Worm (Caenorhabditis elegans) whole organism, young adult: ENCODE data around the gene myo-6.

ENCODE experiments used
- B0261.1 ChIP-seq: sonication (generic microtip); optimal IDR thresholded peaks from 2 replicates; lab custom pipeline; 2016; ENCODE audit warnings: mild to moderate bottlenecking, missing genetic modification characterization, moderate library complexity, missing compliant biosample characterization
- B0336.3 ChIP-seq: fragments of 200-800 bp; sonication (Bioruptor generic); IDR thresholded peaks from 2 replicates; pipeline ENCODE4 v1.3.6; 2022; ENCODE audit warnings: missing genetic modification characterization, missing compliant biosample characterization
- F33H1.4 ChIP-seq: fragments of 200-800 bp; sonication (Bioruptor generic); IDR thresholded peaks from 2 replicates; pipeline ENCODE4 v1.3.6; 2022; ENCODE audit warnings: missing genetic modification reagents, missing genetic modification characterization, missing compliant biosample characterization
- F39B2.1 ChIP-seq: fragments of 200-800 bp; sonication (Bioruptor generic); IDR thresholded peaks from 2 replicates; pipeline ENCODE4 v1.3.6; 2022; ENCODE audit warnings: missing genetic modification reagents, missing genetic modification characterization, missing compliant biosample characterization
- F57A8.1 ChIP-seq: fragments of 200-800 bp; sonication (Bioruptor generic); optimal IDR thresholded peaks from 2 replicates; lab custom pipeline; 2018; ENCODE audit warnings: mild to moderate bottlenecking, missing genetic modification characterization, moderate library complexity, missing compliant biosample characterization
- F57C9.4 ChIP-seq: sonication (generic microtip); optimal IDR thresholded peaks from 2 replicates; lab custom pipeline; 2017; ENCODE audit warnings: mild to moderate bottlenecking, missing genetic modification characterization, missing compliant biosample characterization
- K11D2.4 ChIP-seq: fragments of 200-800 bp; sonication (Bioruptor generic); IDR thresholded peaks from 2 replicates; pipeline ENCODE4 v1.3.6; 2022; ENCODE audit warnings: missing genetic modification reagents, missing genetic modification characterization, missing compliant biosample characterization
- T07F8.4 ChIP-seq: sonication (generic microtip); optimal IDR thresholded peaks from 2 replicates; lab custom pipeline; 2016; ENCODE audit warnings: mild to moderate bottlenecking, missing genetic modification characterization, moderate library complexity, missing compliant biosample characterization
- Y53G8AR.9 ChIP-seq: fragments of 200-800 bp; sonication (Bioruptor generic); conservative IDR thresholded peaks from 2 replicates; pipeline ENCODE4 v1.3.6; 2022; ENCODE audit warnings: missing genetic modification reagents, missing genetic modification characterization, missing compliant biosample characterization
- akir-1 ChIP-seq: fragments of 200-800 bp; sonication (Bioruptor generic); optimal IDR thresholded peaks from 2 replicates; lab custom pipeline; 2018; ENCODE audit warnings: mild to moderate bottlenecking, missing genetic modification characterization, moderate library complexity, missing compliant biosample characterization
- ama-1 ChIP-seq, 3 experiments: fragments of 150-350 bp in 1 of 3; sonication (generic microtip) in 2 of 3; optimal IDR thresholded peaks; 2 replicates each; lab custom pipeline; 2014 to 2018; ENCODE audit warnings: missing biosample characterization in 2 of 3, missing genetic modification characterization in 2 of 3, missing genetic modification reagents in 2 of 3
- aptf-3 ChIP-seq: fragments of 200-800 bp; sonication (Bioruptor generic); IDR thresholded peaks from 2 replicates; pipeline ENCODE4 v1.3.6; 2022; ENCODE audit warnings: missing genetic modification characterization, missing compliant biosample characterization
- athp-1 ChIP-seq: sonication (generic microtip); optimal IDR thresholded peaks from 2 replicates; lab custom pipeline; 2017; ENCODE audit warnings: mild to moderate bottlenecking, missing genetic modification characterization, missing compliant biosample characterization
- attf-5 ChIP-seq: fragments of 200-800 bp; sonication (Bioruptor generic); optimal IDR thresholded peaks from 2 replicates; lab custom pipeline; 2018; ENCODE audit warnings: mild to moderate bottlenecking, missing genetic modification characterization, missing compliant biosample characterization
- attf-6 ChIP-seq: fragments of 200-800 bp; sonication (Bioruptor generic); IDR thresholded peaks from 2 replicates; pipeline ENCODE4 v1.3.6; 2022; ENCODE audit warnings: missing genetic modification reagents, missing genetic modification characterization, missing compliant biosample characterization
- cebp-1 ChIP-seq, 2 experiments: fragments of 200-800 bp in 1 of 2; sonication (Bioruptor generic) in 1 of 2; sonication (generic microtip) in 1 of 2; IDR thresholded peaks in 1 of 2; optimal IDR thresholded peaks in 1 of 2; 2 replicates each; pipeline versions ENCODE4 v1.3.6 to Lab custom; 2017 to 2022; ENCODE audit warnings: missing compliant biosample characterization in 2 of 2, missing genetic modification characterization in 2 of 2, mild to moderate bottlenecking in 1 of 2, missing genetic modification reagents in 1 of 2, moderate library complexity in 1 of 2
- ceh-100 ChIP-seq: fragments of 200-800 bp; sonication (Bioruptor generic); IDR thresholded peaks from 2 replicates; pipeline ENCODE4 v1.3.6; 2022; ENCODE audit warnings: missing genetic modification reagents, missing genetic modification characterization, missing compliant biosample characterization
- ceh-27 ChIP-seq: fragments of 200-800 bp; sonication (Bioruptor generic); optimal IDR thresholded peaks from 2 replicates; lab custom pipeline; 2018; ENCODE audit warnings: mild to moderate bottlenecking, missing genetic modification characterization, moderate library complexity, missing compliant biosample characterization
- ceh-79 ChIP-seq: sonication (generic microtip); optimal IDR thresholded peaks from 2 replicates; lab custom pipeline; 2017; ENCODE audit warnings: mild to moderate bottlenecking, missing genetic modification characterization, missing compliant biosample characterization
- dpff-1 ChIP-seq: sonication (generic microtip); optimal IDR thresholded peaks from 2 replicates; lab custom pipeline; 2017; ENCODE audit warnings: mild to moderate bottlenecking, missing genetic modification characterization, missing compliant biosample characterization
- egl-44 ChIP-seq: fragments of 200-800 bp; sonication (Bioruptor generic); IDR thresholded peaks from 2 replicates; pipeline ENCODE4 v1.3.6; 2022; ENCODE audit warnings: missing genetic modification reagents, missing genetic modification characterization, missing compliant biosample characterization
- hsf-1 ChIP-seq: fragments of 200-800 bp; sonication (Bioruptor generic); IDR thresholded peaks from 2 replicates; pipeline ENCODE4 v1.3.6; 2022; ENCODE audit warnings: missing genetic modification reagents, missing genetic modification characterization, missing compliant biosample characterization
- let-607 ChIP-seq, 2 experiments: fragments of 200-800 bp in 1 of 2; sonication (Bioruptor generic) in 1 of 2; sonication (generic microtip) in 1 of 2; optimal IDR thresholded peaks; 2 replicates each; lab custom pipeline; 2016 to 2018; ENCODE audit warnings: mild to moderate bottlenecking in 2 of 2, missing compliant biosample characterization in 2 of 2, missing genetic modification characterization in 2 of 2, moderate library complexity in 2 of 2, missing genotype in 1 of 2
- lin-35 ChIP-seq, 3 experiments: fragments of 150-350 bp in 2 of 3; sonication (generic microtip) in 1 of 3; optimal IDR thresholded peaks; 2 replicates each; lab custom pipeline; 2014 to 2018; ENCODE audit warnings: missing biosample characterization in 3 of 3, missing genetic modification characterization in 3 of 3, missing genetic modification reagents in 3 of 3
- lin-54 ChIP-seq: fragments of 200-800 bp; sonication (Bioruptor generic); optimal IDR thresholded peaks from 2 replicates; lab custom pipeline; 2018; ENCODE audit warnings: mild to moderate bottlenecking, missing genetic modification characterization, missing compliant biosample characterization
- lsy-27 ChIP-seq: sonication (generic microtip); optimal IDR thresholded peaks from 2 replicates; lab custom pipeline; 2017; ENCODE audit warnings: missing genetic modification characterization, mild to moderate bottlenecking, missing compliant biosample characterization, antibody characterized with exemption, missing genotype, borderline replicate concordance; ENCODE audit not compliant: insufficient read depth
- mel-28 ChIP-seq: sonication (generic microtip); optimal IDR thresholded peaks from 2 replicates; lab custom pipeline; 2016; ENCODE audit warnings: borderline replicate concordance, mild to moderate bottlenecking, missing genetic modification characterization, missing compliant biosample characterization
- nfya-2 ChIP-seq: fragments of 200-800 bp; sonication (Bioruptor generic); IDR thresholded peaks from 2 replicates; pipeline ENCODE4 v1.3.6; 2022; ENCODE audit warnings: missing genetic modification reagents, missing genetic modification characterization, missing compliant biosample characterization
- nhr-179 ChIP-seq: sonication (generic microtip); optimal IDR thresholded peaks from 2 replicates; lab custom pipeline; 2016; ENCODE audit warnings: mild to moderate bottlenecking, missing genetic modification characterization, missing compliant biosample characterization
- rcor-1 ChIP-seq: fragments of 200-800 bp; sonication (Bioruptor generic); IDR thresholded peaks from 2 replicates; pipeline ENCODE4 v1.3.6; 2022; ENCODE audit warnings: missing genetic modification reagents, missing genetic modification characterization, missing compliant biosample characterization
- rec-8 ChIP-seq, 2 experiments: sonication (generic microtip); optimal IDR thresholded peaks; 2 replicates each; lab custom pipeline; 2016; ENCODE audit warnings: mild to moderate bottlenecking in 2 of 2, missing genetic modification characterization in 2 of 2, missing genetic modification reagents in 2 of 2, missing genotype in 2 of 2, missing biosample characterization in 1 of 2, missing compliant biosample characterization in 1 of 2, moderate library complexity in 1 of 2
- snpc-1.3 ChIP-seq: sonication (generic microtip); optimal IDR thresholded peaks from 2 replicates; lab custom pipeline; 2017; ENCODE audit warnings: missing genetic modification characterization, mild to moderate bottlenecking, missing compliant biosample characterization, antibody characterized with exemption, moderate library complexity, missing genotype, missing genetic modification reagents; ENCODE audit not compliant: insufficient read depth
- snpc-4 ChIP-seq, 5 experiments: fragments of 150-350 bp in 1 of 5; sonication (generic microtip) in 4 of 5; optimal IDR thresholded peaks; 2 replicates each; lab custom pipeline; 2014 to 2018; ENCODE audit warnings: missing genetic modification characterization in 5 of 5, missing biosample characterization in 3 of 5, antibody characterized with exemption in 2 of 5, mild to moderate bottlenecking in 2 of 5, missing compliant biosample characterization in 2 of 5, missing genotype in 2 of 5, moderate library complexity in 2 of 5, missing genetic modification reagents in 1 of 5
- tbp1 ChIP-seq: fragments of 200-800 bp; sonication (Bioruptor generic); optimal IDR thresholded peaks from 2 replicates; lab custom pipeline; 2018; ENCODE audit warnings: mild to moderate bottlenecking, missing genetic modification characterization, missing compliant biosample characterization
- unc-130 ChIP-seq: sonication (generic microtip); optimal IDR thresholded peaks from 2 replicates; lab custom pipeline; 2016; ENCODE audit warnings: missing genetic modification reagents, missing genetic modification characterization, missing compliant biosample characterization
- unc-62 ChIP-seq: fragments of 150-350 bp; optimal IDR thresholded peaks from 2 replicates; lab custom pipeline; 2014; ENCODE audit warnings: missing biosample characterization, missing genetic modification reagents, missing genetic modification characterization
- zim-3 ChIP-seq: sonication (generic microtip); optimal IDR thresholded peaks from 2 replicates; lab custom pipeline; 2017; ENCODE audit warnings: mild to moderate bottlenecking, missing genetic modification characterization, moderate library complexity, missing compliant biosample characterization
- ztf-18 ChIP-seq: sonication (generic microtip); optimal IDR thresholded peaks from 2 replicates; lab custom pipeline; 2016; ENCODE audit warnings: missing genotype, mild to moderate bottlenecking, missing genetic modification characterization, missing compliant biosample characterization
- ztf-22 ChIP-seq: fragments of 200-800 bp; sonication (Bioruptor generic); optimal IDR thresholded peaks from 2 replicates; lab custom pipeline; 2018; ENCODE audit warnings: mild to moderate bottlenecking, missing genetic modification characterization, moderate library complexity, missing compliant biosample characterization
- ztf-26 ChIP-seq: sonication (generic microtip); optimal IDR thresholded peaks from 2 replicates; lab custom pipeline; 2017; ENCODE audit warnings: missing genetic modification characterization, missing compliant biosample characterization

myo-6 gene

DNA sequence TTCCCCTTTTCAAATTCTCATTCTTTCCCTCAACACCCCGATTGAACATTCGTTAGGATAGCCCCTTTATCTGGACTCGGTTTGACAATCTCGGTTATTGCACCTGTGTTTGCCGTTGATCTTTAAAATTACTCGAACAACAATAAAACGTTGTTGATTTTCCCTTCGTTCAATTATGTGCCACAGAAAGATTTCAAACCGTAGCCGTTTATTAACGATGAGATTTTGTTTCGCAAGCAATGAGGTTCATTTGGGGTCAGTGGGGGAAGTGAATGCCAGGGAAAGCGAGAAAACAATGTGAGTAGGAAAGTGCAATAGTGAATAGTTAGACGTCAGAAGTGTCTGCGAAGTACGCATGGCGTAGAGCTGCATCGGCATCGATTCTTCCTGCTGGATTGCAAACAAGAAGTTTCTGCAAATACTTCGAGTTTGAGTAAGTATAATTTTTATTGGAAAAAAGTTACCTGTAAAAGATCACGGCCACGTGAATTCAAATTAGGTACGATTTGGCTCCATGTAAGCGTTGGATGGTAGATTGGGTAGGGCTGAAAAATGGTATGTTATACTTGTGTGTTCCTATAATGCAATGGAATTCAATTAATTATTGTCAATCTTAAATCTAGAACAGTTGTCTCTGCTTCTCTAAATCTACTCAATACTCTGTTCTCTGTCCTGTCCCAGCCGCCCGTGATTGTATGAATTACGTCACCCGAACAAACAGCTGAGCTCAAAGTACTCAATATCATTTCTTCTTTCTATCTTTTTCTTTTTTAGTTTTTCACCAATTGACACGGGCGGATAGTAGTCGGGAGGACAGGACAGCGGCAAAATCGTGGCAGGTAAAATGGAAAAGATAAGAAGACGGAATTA is 55.1 kb downstream of the myo-6 start, which contains the start of gene kel-3 (continued):
- TF ChIP-seq attf-5 (GFP tag; lab: Kevin White, UChicago): peak; percentile 70
- peak; percentile 97 for TF ChIP-seq Y53G8AR.9 (GFP tag; lab: Robert Waterston, UW)
- TF ChIP-seq tbp1 (GFP tag; lab: Kevin White, UChicago): peak; percentile 71
- peak; percentile 76 for TF ChIP-seq ceh-100
- TF ChIP-seq let-607 (tag; optimal IDR thresholded peaks at IDR 0.05; lab: Kevin White, UChicago): peak; percentile 60 to 71
- peak; percentile 93 for TF ChIP-seq zim-3 (tag; lab: Kevin White, UChicago)
- TF ChIP-seq ztf-22 (GFP tag; lab: Kevin White, UChicago): peak; percentile 95
- peak; percentile 86 for TF ChIP-seq lin-54 (GFP tag; lab: Kevin White, UChicago)
- TF ChIP-seq F39B2.1 (GFP tag; lab: Robert Waterston, UW): peak; percentile 84
- no peak for TF ChIP-seq snpc-4 (GFP tag; optimal IDR thresholded peaks at IDR 0.05; lab: Kevin White, UChicago)
- peak in 3 of 4 experiments; percentile 51 to 79 (median 56) for TF ChIP-seq snpc-4 (tag; optimal IDR thresholded peaks at IDR 0.05; lab: Kevin White, UChicago)
- TF ChIP-seq ztf-26: peak; percentile 77
- TF ChIP-seq mel-28 (tag; lab: Kevin White, UChicago): peak; percentile 21
- TF ChIP-seq F57A8.1 (GFP tag; lab: Kevin White, UChicago): peak; percentile 39
- peak; percentile 54 for TF ChIP-seq nhr-179 (tag; lab: Kevin White, UChicago)
- peak; percentile 95 for TF ChIP-seq B0336.3 (GFP tag; lab: Robert Waterston, UW)
- peak; percentile 98 for TF ChIP-seq dpff-1
- TF ChIP-seq K11D2.4 (GFP tag; lab: Robert Waterston, UW): peak; percentile 77; the same call in 1 of the 2 replicates
- TF ChIP-seq F33H1.4 (GFP tag; lab: Robert Waterston, UW): peak; percentile 67

DNA sequence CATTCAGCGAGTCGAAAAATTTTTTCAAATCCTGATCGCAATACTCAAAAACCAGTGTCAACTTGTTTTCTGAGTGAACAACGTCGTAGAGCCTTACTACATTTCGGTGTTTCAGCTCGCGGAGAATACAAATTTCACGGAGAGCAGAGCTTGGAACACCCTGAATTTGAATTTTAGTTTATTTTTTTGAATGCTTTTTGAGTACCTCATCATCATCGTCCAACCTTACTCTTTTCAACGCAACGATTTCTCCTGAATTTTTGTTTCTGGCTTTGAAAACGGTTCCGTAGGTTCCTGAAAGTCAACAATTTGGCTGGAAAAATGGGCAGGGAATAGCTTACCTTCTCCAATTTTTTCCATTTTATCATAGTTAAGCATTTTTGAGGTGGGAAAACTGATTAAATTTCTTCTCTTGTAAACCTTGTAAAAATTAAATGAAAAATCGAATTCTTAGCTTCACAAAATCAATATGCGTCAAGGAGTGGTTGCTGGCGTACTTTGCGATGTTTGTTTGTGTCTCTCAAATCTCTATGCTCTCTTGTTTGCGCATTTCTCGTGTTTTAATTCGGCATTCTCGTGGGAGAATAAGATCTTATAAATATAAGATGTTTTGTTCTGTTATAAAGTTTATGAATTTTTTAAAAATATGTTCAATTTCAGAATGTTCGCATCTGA is 56.5 kb downstream of the myo-6 start, which contains the start of gene cdk-5:
cdk-5 (minus strand) TSS at position 425 of the 675 bp plus-strand sequence.
- TF ChIP-seq hsf-1 (GFP tag; lab: Robert Waterston, UW) (peak; percentile 76), attf-5 (GFP tag; lab: Kevin White, UChicago) (peak; percentile 18), rcor-1 (GFP tag; lab: Robert Waterston, UW) (peak; percentile 67), lsy-27 (tag; lab: Kevin White, UChicago) (no peak), nfya-2 (GFP tag; lab: Robert Waterston, UW) (no peak), cebp-1 (GFP tag; IDR thresholded peaks at IDR 0.05; lab: Robert Waterston, UW) (no peak), cebp-1 (tag; optimal IDR thresholded peaks at IDR 0.05; lab: Kevin White, UChicago) (peak; percentile 68), B0336.3 (GFP tag; lab: Robert Waterston, UW) (peak; percentile 51; the same call in 1 of the 2 replicates), egl-44 (GFP tag; lab: Robert Waterston, UW) (no peak), ceh-79 (tag; lab: Kevin White, UChicago) (no peak), akir-1 (GFP tag; lab: Kevin White, UChicago) (no peak), let-607 (tag; optimal IDR thresholded peaks at IDR 0.05; lab: Kevin White, UChicago) (peak in 1 of 2 experiments; percentile 46), nhr-179 (tag; lab: Kevin White, UChicago) (no peak), aptf-3 (no peak), F57C9.4 (tag; lab: Kevin White, UChicago) (no peak), attf-6 (GFP tag; lab: Robert Waterston, UW) (no peak), zim-3 (tag; lab: Kevin White, UChicago) (no peak), ztf-18 (tag; lab: Kevin White, UChicago) (peak; percentile 96), T07F8.4 (tag; lab: Kevin White, UChicago) (no peak), K11D2.4 (GFP tag; lab: Robert Waterston, UW) (peak; percentile 69), unc-62 (GFP tag; lab: Kevin White, UChicago) (no peak), F33H1.4 (GFP tag; lab: Robert Waterston, UW) (peak; percentile 75), B0261.1 (tag; lab: Kevin White, UChicago) (no peak), unc-130 (GFP tag; lab: Kevin White, UChicago) (no peak), rec-8 (tag; optimal IDR thresholded peaks at IDR 0.05; lab: Kevin White, UChicago) (no peak), ceh-27 (GFP tag; lab: Kevin White, UChicago) (peak; percentile 27), ama-1 (optimal IDR thresholded peaks at IDR 0.05; lab: Kevin White, UChicago) (no peak), ama-1 (GFP tag; optimal IDR thresholded peaks at IDR 0.05; lab: Kevin White, UChicago) (no peak), athp-1 (tag; lab: Kevin White, UChicago) (no peak), lin-35 (GFP tag; optimal IDR thresholded peaks at IDR 0.05; lab: Kevin White, UChicago) (peak in 1 of 3 experiments; percentile 82), snpc-1.3 (peak; percentile 24)
